Fruit fly (Drosophila melanogaster): ENCODE measurements around the gene CG7368.

DNA sequence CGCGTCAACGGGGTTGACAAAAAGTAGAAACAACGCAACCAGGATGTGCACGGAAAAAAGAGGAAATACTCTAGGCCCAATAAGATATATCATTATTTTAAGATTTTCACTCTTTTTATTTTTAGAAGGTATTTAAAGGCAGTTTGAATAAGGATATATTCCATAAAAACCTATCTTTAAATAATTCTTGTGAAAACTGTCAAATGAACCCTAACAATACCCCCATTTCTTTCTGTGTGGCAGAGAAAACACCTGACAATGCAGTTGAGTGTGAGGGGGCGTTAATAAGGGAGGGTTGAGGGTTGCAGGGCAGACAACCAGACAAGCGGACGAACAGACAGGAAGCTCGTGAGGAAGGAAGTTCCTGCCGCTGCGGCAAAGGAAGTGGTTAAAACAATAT lies 45.1 kb upstream of the CG7368 start:
- TF ChIP-seq Clk (GFP tag; optimal IDR thresholded peaks at IDR 0.05), result no peak
- peak; percentile 1 for TF ChIP-seq tj (GFP tag; optimal IDR thresholded peaks at IDR 0.05)
- TF ChIP-seq pad (GFP tag; optimal IDR thresholded peaks at IDR 0.05), result no peak
- TF ChIP-seq Crg-1 (GFP tag; optimal IDR thresholded peaks at IDR 0.05), result no peak
- no peak for TF ChIP-seq CG12768 (GFP tag; optimal IDR thresholded peaks at IDR 0.05)
- TF ChIP-seq cnc (optimal IDR thresholded peaks at IDR 0.05), result no peak
- TF ChIP-seq CG7045 (GFP tag; optimal IDR thresholded peaks at IDR 0.05), result no peak
- peak; percentile 11 for TF ChIP-seq CG33017 (tag; optimal IDR thresholded peaks at IDR 0.05)
- no peak for TF ChIP-seq CG11617 (GFP tag; optimal IDR thresholded peaks at IDR 0.05)
- TF ChIP-seq CG14711 (tag; optimal IDR thresholded peaks at IDR 0.05), result peak; percentile 19
- TF ChIP-seq toe (GFP tag; optimal IDR thresholded peaks at IDR 0.05), result no peak
- TF ChIP-seq Hr96 (GFP tag; optimal IDR thresholded peaks at IDR 0.05), result no peak
